Worm (Caenorhabditis elegans): ENCODE data around the gene C14C10.2.
A peak's percentile ranks its signal among the peaks of the same experiment; 100 is the strongest.

C14C10.2 gene

ce11 chrV:12584771-12585170 lies 7.5 kb downstream of the C14C10.2 start:
- TF ChIP-seq swsn-7 (tag; optimal IDR thresholded peaks at IDR 0.05) (no peak), lin-14 (GFP tag; optimal IDR thresholded peaks at IDR 0.05) (peak; percentile 34), pax-3 (tag; optimal IDR thresholded peaks at IDR 0.05) (peak; percentile 5)

- peak; percentile 25 for TF ChIP-seq tbx-2 (tag; optimal IDR thresholded peaks at IDR 0.05)
- TF ChIP-seq efl-1 (optimal IDR thresholded peaks at IDR 0.05) = no peak
- TF ChIP-seq efl-1 (GFP tag; optimal IDR thresholded peaks at IDR 0.05 in 1 of 2) = peak in 1 of 2 experiments; percentile 20
- peak; percentile 52 for TF ChIP-seq lin-14 (GFP tag; optimal IDR thresholded peaks at IDR 0.05)
- TF ChIP-seq ces-1 (GFP tag; optimal IDR thresholded peaks at IDR 0.05) = no peak
- TF ChIP-seq nhr-71 (tag; optimal IDR thresholded peaks at IDR 0.05) = peak; percentile 24
- no peak for TF ChIP-seq aly-2 (tag; optimal IDR thresholded peaks at IDR 0.05)
- no peak for TF ChIP-seq fkh-4 (tag; optimal IDR thresholded peaks at IDR 0.05; ENCODE audit: borderline replicate concordance)
Observed at ce11 chrV:12583421-12583820, 8.9 kb downstream of the C14C10.2 start.

- TF ChIP-seq nhr-20 (tag; optimal IDR thresholded peaks at IDR 0.05) (no peak), fos-1 (tag; optimal IDR thresholded peaks at IDR 0.05) (no peak), ztf-11 (tag; optimal IDR thresholded peaks at IDR 0.05) (no peak), jun-1 (tag; optimal IDR thresholded peaks at IDR 0.05) (no peak), skn-1 (tag; optimal IDR thresholded peaks at IDR 0.05) (no peak), ceh-82 (tag; optimal IDR thresholded peaks at IDR 0.05) (no peak), ceh-63 (GFP tag; optimal IDR thresholded peaks at IDR 0.05) (no peak), sptf-1 (tag; optimal IDR thresholded peaks at IDR 0.05) (no peak), ces-1 (GFP tag; optimal IDR thresholded peaks at IDR 0.05) (no peak)
Observed at ce11 chrV:12579299-12579698, 13.0 kb downstream of the C14C10.2 start, which contains the start of gene E02A10.3. Gene E02A10.3, plus strand, starts transcription at chrV:12579599.

- TF ChIP-seq lsy-2 (tag; optimal IDR thresholded peaks at IDR 0.05) = no peak
- TF ChIP-seq hlh-4 (tag; optimal IDR thresholded peaks at IDR 0.05) = no peak
- TF ChIP-seq xbp-1 (tag; optimal IDR thresholded peaks at IDR 0.05) = no peak
- TF ChIP-seq nhr-11 (tag; optimal IDR thresholded peaks at IDR 0.05) = no peak
- TF ChIP-seq swsn-7 (tag; optimal IDR thresholded peaks at IDR 0.05) = no peak
- no peak for TF ChIP-seq nhr-20 (tag; optimal IDR thresholded peaks at IDR 0.05)
- no peak for TF ChIP-seq zag-1 (tag; optimal IDR thresholded peaks at IDR 0.05)
- no peak for TF ChIP-seq lin-13 (GFP tag; optimal IDR thresholded peaks at IDR 0.05)
- TF ChIP-seq nhr-77 (tag; optimal IDR thresholded peaks at IDR 0.05) = no peak
Observed at ce11 chrV:12576495-12576947, 15.8 kb downstream of the C14C10.2 start, which contains the start of gene grl-23. Gene grl-23, minus strand, starts transcription at chrV:12576897.

- TF ChIP-seq mdl-1 (tag; optimal IDR thresholded peaks at IDR 0.05) = no peak
- peak; percentile 68 for TF ChIP-seq ceh-8 (GFP tag; optimal IDR thresholded peaks at IDR 0.05)
Observed at ce11 chrV:12575846-12576245, 16.4 kb downstream of the C14C10.2 start.

- TF ChIP-seq aly-2 (tag; optimal IDR thresholded peaks at IDR 0.05) (no peak), nhr-76 (tag; optimal IDR thresholded peaks at IDR 0.05) (no peak), unc-130 (tag; optimal IDR thresholded peaks at IDR 0.05) (no peak), snpc-4 (tag; optimal IDR thresholded peaks at IDR 0.05) (no peak), fkh-10 (GFP tag; optimal IDR thresholded peaks at IDR 0.05) (no peak), sptf-1 (tag; optimal IDR thresholded peaks at IDR 0.05) (no peak), dsc-1 (tag; optimal IDR thresholded peaks at IDR 0.05) (peak; percentile 69), fkh-8 (tag; optimal IDR thresholded peaks at IDR 0.05) (peak; percentile 42), irx-1 (tag; optimal IDR thresholded peaks at IDR 0.05) (no peak), pqm-1 (tag; optimal IDR thresholded peaks at IDR 0.05) (no peak), mep-1 (tag; optimal IDR thresholded peaks at IDR 0.05) (no peak), pax-3 (tag; optimal IDR thresholded peaks at IDR 0.05) (peak; percentile 60)
Observed at ce11 chrV:12570271-12570670, 22.0 kb downstream of the C14C10.2 start.

Measured in whole organism, L1 larva.